Fruit fly (Drosophila melanogaster): ENCODE data around the gene CG15312.

CG15312 gene

DNA sequence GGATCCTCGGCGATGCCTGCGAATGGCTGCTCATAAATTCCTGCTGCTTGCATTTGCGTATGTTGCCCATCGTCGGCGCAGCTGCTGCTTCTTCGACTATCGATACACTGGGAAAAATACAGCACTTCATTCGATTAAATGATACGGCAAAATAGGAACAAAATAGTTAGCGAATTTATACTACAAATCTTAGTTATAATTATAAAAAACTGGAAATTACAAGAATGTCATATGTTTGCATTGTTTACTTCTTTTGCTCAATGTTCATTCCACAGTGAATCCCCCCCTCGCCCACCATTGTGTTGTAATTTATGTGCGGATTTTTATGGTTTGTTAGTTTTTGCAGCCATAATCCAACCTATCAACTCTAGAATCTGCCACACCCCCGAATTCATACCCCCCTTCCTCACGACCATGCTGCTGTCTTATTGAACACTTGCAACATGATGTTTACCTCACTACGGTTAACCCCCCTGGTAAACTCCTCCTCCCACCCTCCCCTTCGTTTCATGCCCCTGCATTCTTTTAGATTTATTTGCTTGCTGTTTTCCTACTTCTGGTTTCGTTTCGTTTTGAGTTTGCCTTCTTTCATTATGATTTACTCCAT, 35.1 kb upstream of the CG15312 start:
- TF ChIP-seq Crg-1 (GFP tag; optimal IDR thresholded peaks at IDR 0.05) (no peak), CG1620 (GFP tag; optimal IDR thresholded peaks at IDR 0.05) (no peak), Hr96 (GFP tag; optimal IDR thresholded peaks at IDR 0.05) (no peak), CG5204 (GFP tag; optimal IDR thresholded peaks at IDR 0.05) (no peak), cnc (optimal IDR thresholded peaks at IDR 0.05) (no peak), pad (GFP tag; optimal IDR thresholded peaks at IDR 0.05) (no peak), CG12768 (GFP tag; optimal IDR thresholded peaks at IDR 0.05) (no peak), bab1 (GFP tag; optimal IDR thresholded peaks at IDR 0.05) (no peak), CG33017 (tag; optimal IDR thresholded peaks at IDR 0.05) (no peak), cic (GFP tag; optimal IDR thresholded peaks at IDR 0.05) (no peak), ovo (GFP tag; optimal IDR thresholded peaks at IDR 0.05) (no peak), CG14711 (tag; optimal IDR thresholded peaks at IDR 0.05) (no peak), Mnt (GFP tag; optimal IDR thresholded peaks at IDR 0.05) (no peak), toe (GFP tag; optimal IDR thresholded peaks at IDR 0.05) (no peak), CG7045 (GFP tag; optimal IDR thresholded peaks at IDR 0.05) (no peak), CG7101 (tag; optimal IDR thresholded peaks at IDR 0.05) (no peak), tj (GFP tag; optimal IDR thresholded peaks at IDR 0.05) (no peak), kay (GFP tag; ENCODE audit: borderline replicate concordance) (no peak)

DNA sequence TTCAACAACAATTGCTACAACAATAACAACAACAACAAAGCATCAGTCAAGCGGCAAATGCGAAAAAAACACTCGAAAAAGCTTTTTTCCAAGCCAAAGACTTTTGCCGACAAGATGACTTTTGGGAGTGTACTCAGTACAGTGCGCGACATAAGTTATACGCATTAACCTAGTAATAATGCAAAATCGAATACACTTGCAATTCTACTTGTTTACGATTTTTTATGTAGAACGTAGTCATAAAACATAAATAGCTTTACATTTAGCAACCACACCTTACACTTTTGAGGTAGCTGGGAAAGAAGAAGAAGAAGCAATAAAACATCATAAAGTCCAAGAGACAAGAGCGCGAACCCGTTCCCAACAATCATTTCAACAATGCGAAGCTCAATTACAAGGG, 33.8 kb upstream of the CG15312 start:
- TF ChIP-seq ovo (GFP tag; optimal IDR thresholded peaks at IDR 0.05) = no peak
- TF ChIP-seq bab1 (GFP tag; optimal IDR thresholded peaks at IDR 0.05) = no peak
- TF ChIP-seq kay (GFP tag; ENCODE audit: borderline replicate concordance) = no peak
- TF ChIP-seq Hr96 (GFP tag; optimal IDR thresholded peaks at IDR 0.05) = no peak
- TF ChIP-seq CG5204 (GFP tag; optimal IDR thresholded peaks at IDR 0.05) = no peak
- TF ChIP-seq cnc (optimal IDR thresholded peaks at IDR 0.05) = no peak
- no peak for TF ChIP-seq cic (GFP tag; optimal IDR thresholded peaks at IDR 0.05)
- no peak for TF ChIP-seq tj (GFP tag; optimal IDR thresholded peaks at IDR 0.05)

DNA sequence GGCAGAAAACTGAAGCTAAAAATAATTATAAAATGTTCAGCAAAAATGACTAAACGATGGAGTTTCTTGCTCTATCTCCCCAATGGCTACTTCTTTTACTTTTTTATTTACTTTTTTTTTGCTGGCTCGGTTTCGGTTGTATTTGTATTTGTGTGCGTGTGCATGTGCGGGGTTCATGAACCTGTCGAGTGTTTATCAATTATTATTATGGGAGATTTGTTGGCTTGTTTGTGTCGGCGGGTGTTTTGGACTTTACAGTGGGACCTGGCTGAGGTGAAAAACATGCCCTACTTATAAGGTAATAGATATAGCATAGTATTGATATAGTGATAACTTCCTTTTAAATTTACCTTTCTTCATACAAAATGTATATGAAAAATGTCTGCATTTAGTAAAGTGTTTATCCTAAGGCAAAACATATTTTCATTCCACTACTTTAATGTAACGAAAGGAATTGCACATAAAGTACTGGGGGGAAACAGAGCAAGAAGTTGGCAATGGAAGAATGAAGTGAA, 33.0 kb upstream of the CG15312 start:
- no peak for TF ChIP-seq CG14711 (tag; optimal IDR thresholded peaks at IDR 0.05)
- no peak for TF ChIP-seq Crg-1 (GFP tag; optimal IDR thresholded peaks at IDR 0.05)
- TF ChIP-seq pad (GFP tag; optimal IDR thresholded peaks at IDR 0.05) = no peak
- TF ChIP-seq CG5204 (GFP tag; optimal IDR thresholded peaks at IDR 0.05) = no peak
- no peak for TF ChIP-seq Clk (GFP tag; optimal IDR thresholded peaks at IDR 0.05)
- no peak for TF ChIP-seq cic (GFP tag; optimal IDR thresholded peaks at IDR 0.05)

DNA sequence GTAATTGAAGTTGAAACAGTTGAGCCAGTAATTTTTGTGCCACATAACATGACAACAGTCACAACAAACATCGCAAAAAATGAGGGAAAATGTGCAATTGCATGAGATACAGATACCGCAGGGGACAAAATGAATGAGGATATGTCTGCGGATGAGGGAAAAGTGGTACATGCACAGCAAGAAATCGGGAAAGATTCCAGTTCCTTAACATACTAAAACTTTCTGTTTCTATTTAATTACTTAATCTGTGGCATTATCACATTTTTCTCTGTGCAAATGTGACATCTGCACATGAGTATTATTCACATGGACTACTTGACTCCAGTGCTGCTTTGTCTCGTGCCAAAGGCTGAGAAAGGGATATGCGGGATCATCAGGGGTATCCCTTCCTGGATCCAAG, 22.1 kb upstream of the CG15312 start:
- TF ChIP-seq CG7101 (tag; optimal IDR thresholded peaks at IDR 0.05) = no peak
- TF ChIP-seq cnc (optimal IDR thresholded peaks at IDR 0.05) = no peak
- TF ChIP-seq cic (GFP tag; optimal IDR thresholded peaks at IDR 0.05) = no peak
- no peak for TF ChIP-seq CG5204 (GFP tag; optimal IDR thresholded peaks at IDR 0.05)
- no peak for TF ChIP-seq kay (GFP tag; ENCODE audit: borderline replicate concordance)
- TF ChIP-seq CG33017 (tag; optimal IDR thresholded peaks at IDR 0.05) = no peak
- TF ChIP-seq ovo (GFP tag; optimal IDR thresholded peaks at IDR 0.05) = no peak
- TF ChIP-seq CG12768 (GFP tag; optimal IDR thresholded peaks at IDR 0.05) = no peak
- TF ChIP-seq Hr96 (GFP tag; optimal IDR thresholded peaks at IDR 0.05) = no peak

DNA sequence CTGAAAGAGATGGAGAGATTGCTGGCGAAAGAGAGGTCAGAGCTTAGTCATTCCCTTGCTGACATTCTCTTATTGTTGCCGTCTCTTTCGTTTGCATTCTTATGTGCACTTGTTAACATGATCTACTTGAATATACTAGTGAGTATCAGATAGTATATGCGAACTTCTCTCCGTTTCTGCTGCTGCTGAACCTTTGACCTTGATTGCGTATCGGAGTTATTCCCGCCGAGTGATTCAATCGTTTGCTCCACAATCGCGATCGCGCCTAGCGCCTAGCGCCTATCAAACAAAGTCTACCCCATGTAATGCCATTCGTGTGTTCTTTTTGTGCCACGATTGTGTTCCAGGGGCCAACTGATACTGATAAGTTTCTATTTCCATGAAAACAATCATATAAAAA, 18.5 kb upstream of the CG15312 start:
- TF ChIP-seq CG12768 (GFP tag; optimal IDR thresholded peaks at IDR 0.05) (no peak), CG5204 (GFP tag; optimal IDR thresholded peaks at IDR 0.05) (no peak), cnc (optimal IDR thresholded peaks at IDR 0.05) (no peak), Crg-1 (GFP tag; optimal IDR thresholded peaks at IDR 0.05) (no peak), cic (GFP tag; optimal IDR thresholded peaks at IDR 0.05) (no peak), Hr96 (GFP tag; optimal IDR thresholded peaks at IDR 0.05) (no peak), CG7045 (GFP tag; optimal IDR thresholded peaks at IDR 0.05) (no peak), kay (GFP tag; ENCODE audit: borderline replicate concordance) (no peak), CG33017 (tag; optimal IDR thresholded peaks at IDR 0.05) (no peak)

DNA sequence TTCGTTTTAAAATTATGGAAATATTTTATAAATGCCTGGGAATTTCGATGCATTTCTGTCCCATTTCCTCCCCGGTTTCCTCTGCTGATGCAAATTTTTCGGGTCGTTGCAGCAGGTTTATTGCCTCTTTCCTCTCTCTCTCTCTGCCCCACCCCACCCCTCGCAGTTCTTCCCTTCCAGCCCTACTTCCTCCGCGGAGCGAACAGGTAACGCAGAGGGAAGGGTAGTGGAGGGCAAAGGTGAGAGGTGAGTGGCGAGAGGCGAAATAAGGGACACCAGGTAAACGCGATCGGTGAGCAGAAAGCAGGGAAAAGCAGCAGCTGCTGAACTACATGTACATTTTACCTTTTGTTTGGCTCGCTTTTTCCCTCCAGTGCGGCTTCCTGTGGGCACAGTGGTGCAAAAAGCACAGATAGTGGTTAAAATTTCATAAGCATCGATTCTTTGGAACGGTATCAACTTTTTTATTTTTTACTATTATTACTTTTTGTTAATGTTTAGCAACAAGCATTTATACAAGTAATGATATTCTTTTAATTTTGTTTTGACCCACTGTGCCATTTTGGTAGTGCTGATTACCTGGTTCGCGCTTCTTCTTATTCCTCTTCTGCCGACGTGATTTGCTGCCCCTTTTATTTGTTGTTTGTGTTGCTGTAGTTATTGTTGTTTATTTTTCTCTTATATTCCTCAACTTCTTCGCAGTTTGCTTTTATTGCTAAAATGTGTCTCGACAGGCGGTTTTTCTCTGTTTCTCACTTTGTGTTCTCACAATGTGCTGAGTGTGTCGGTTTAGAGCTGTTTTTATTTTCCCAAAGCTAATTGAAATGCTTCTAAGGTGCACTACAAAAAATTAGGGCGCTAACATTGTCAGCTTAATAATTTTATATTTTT, 17.6 kb upstream of the CG15312 start:
- no peak for TF ChIP-seq CG33017 (tag; optimal IDR thresholded peaks at IDR 0.05)
- TF ChIP-seq bab1 (GFP tag; optimal IDR thresholded peaks at IDR 0.05) = peak; percentile 13
- TF ChIP-seq tj (GFP tag; optimal IDR thresholded peaks at IDR 0.05) = peak; percentile 67
- TF ChIP-seq ovo (GFP tag; optimal IDR thresholded peaks at IDR 0.05) = no peak
- no peak for TF ChIP-seq toe (GFP tag; optimal IDR thresholded peaks at IDR 0.05)
- peak; percentile 16 for TF ChIP-seq CG1620 (GFP tag; optimal IDR thresholded peaks at IDR 0.05)
- peak; percentile 14 for TF ChIP-seq CG14711 (tag; optimal IDR thresholded peaks at IDR 0.05)
- TF ChIP-seq CG7101 (tag; optimal IDR thresholded peaks at IDR 0.05) = peak; percentile 7
